Fruit fly (Drosophila melanogaster) whole organism, embryonic: ENCODE data around the gene CG7530.

Source experiments
- CG10462 ChIP-seq: fragments of 200-800 bp; sonication (Bioruptor generic); optimal IDR thresholded peaks from 2 replicates; lab custom pipeline; 2016; ENCODE audit warnings: missing biosample characterization, missing genetic modification characterization
- CG11085 ChIP-seq: fragments of 200-800 bp; sonication (Bioruptor generic); IDR thresholded peaks from 2 replicates; pipeline ENCODE4 v1.3.6; 2022; ENCODE audit warnings: missing biosample characterization, missing genetic modification characterization
- CG11456 ChIP-seq: fragments of 200-800 bp; sonication (Bioruptor generic); IDR thresholded peaks from 3 replicates; pipeline ENCODE4 v1.3.6; 2022; ENCODE audit warnings: missing biosample characterization, missing genetic modification characterization
- CG12155 ChIP-seq: fragments of 200-800 bp; sonication (Bioruptor generic); optimal IDR thresholded peaks from 3 replicates; lab custom pipeline; 2016; ENCODE audit warnings: missing biosample characterization, missing genetic modification characterization
- CG1233 ChIP-seq: fragments of 200-800 bp; sonication (Bioruptor generic); optimal IDR thresholded peaks from 4 replicates; lab custom pipeline; 2018; ENCODE audit warnings: missing biosample characterization, mild to moderate bottlenecking, missing genetic modification characterization
- CG13287 ChIP-seq: fragments of 200-800 bp; sonication (Bioruptor generic); IDR thresholded peaks from 2 replicates; pipeline ENCODE4 v1.3.6; 2022; ENCODE audit warnings: missing biosample characterization, missing genetic modification characterization; ENCODE audit not compliant: partially characterized antibody
- CG13424 ChIP-seq: fragments of 200-800 bp; sonication (Bioruptor generic); optimal IDR thresholded peaks from 2 replicates; lab custom pipeline; 2019; ENCODE audit warnings: missing biosample characterization, mild to moderate bottlenecking, missing genetic modification characterization, moderate library complexity
- CG14441 ChIP-seq: fragments of 200-800 bp; sonication (Bioruptor generic); IDR thresholded peaks from 2 replicates; pipeline ENCODE4 v1.3.6; 2022; ENCODE audit warnings: missing biosample characterization, missing genetic modification characterization
- CG14965 ChIP-seq: fragments of 200-800 bp; sonication (Bioruptor generic); optimal IDR thresholded peaks from 2 replicates; lab custom pipeline; 2016; ENCODE audit warnings: missing biosample characterization, missing genetic modification characterization, borderline replicate concordance
- CG1602 ChIP-seq: fragments of 200-800 bp; sonication (Bioruptor generic); optimal IDR thresholded peaks from 3 replicates; lab custom pipeline; 2016; ENCODE audit warnings: missing biosample characterization, missing genetic modification characterization
- CG1603 ChIP-seq: fragments of 200-800 bp; sonication (Bioruptor generic); optimal IDR thresholded peaks from 2 replicates; lab custom pipeline; 2019; ENCODE audit warnings: missing biosample characterization, mild to moderate bottlenecking, missing genetic modification characterization, moderate library complexity
- CG16779 ChIP-seq: fragments of 200-800 bp; sonication (Bioruptor generic); IDR thresholded peaks from 2 replicates; pipeline ENCODE4 v1.3.6; 2022; ENCODE audit warnings: missing biosample characterization, missing genetic modification characterization
- CG16863 ChIP-seq: fragments of 200-800 bp; sonication (Bioruptor generic); optimal IDR thresholded peaks from 3 replicates; lab custom pipeline; 2016; ENCODE audit warnings: missing biosample characterization, missing genetic modification characterization
- CG2116 ChIP-seq: fragments of 200-800 bp; sonication (Bioruptor generic); optimal IDR thresholded peaks from 3 replicates; lab custom pipeline; 2018; ENCODE audit warnings: missing biosample characterization, mild to moderate bottlenecking, missing genetic modification characterization
- CG2875 ChIP-seq: fragments of 200-800 bp; sonication (Bioruptor generic); optimal IDR thresholded peaks from 2 replicates; lab custom pipeline; 2017; ENCODE audit warnings: missing biosample characterization, mild to moderate bottlenecking, missing genetic modification characterization, missing genetic modification reagents
- CG34224 ChIP-seq: fragments of 200-800 bp; sonication (Bioruptor generic); IDR thresholded peaks from 3 replicates; pipeline ENCODE4 v1.3.6; 2022; ENCODE audit warnings: missing biosample characterization, missing genetic modification characterization; ENCODE audit not compliant: partially characterized antibody
- CG34376 ChIP-seq: fragments of 200-800 bp; sonication (Bioruptor generic); optimal IDR thresholded peaks from 2 replicates; lab custom pipeline; 2018; ENCODE audit warnings: missing biosample characterization, mild to moderate bottlenecking, missing genetic modification characterization
- CG3995 ChIP-seq: fragments of 200-800 bp; sonication (Bioruptor generic); optimal IDR thresholded peaks from 3 replicates; lab custom pipeline; 2016; ENCODE audit warnings: missing biosample characterization, missing genetic modification characterization
- CG4360 ChIP-seq: fragments of 200-800 bp; sonication (Bioruptor generic); IDR thresholded peaks from 2 replicates; pipeline ENCODE4 v1.3.6; 2022; ENCODE audit warnings: missing biosample characterization, missing genetic modification characterization
- CG4730 ChIP-seq: fragments of 200-800 bp; sonication (Bioruptor generic); IDR thresholded peaks from 2 replicates; pipeline ENCODE4 v1.3.6; 2022; ENCODE audit warnings: missing biosample characterization, missing genetic modification characterization
- CG4854 ChIP-seq: fragments of 200-800 bp; sonication (Bioruptor generic); optimal IDR thresholded peaks from 2 replicates; lab custom pipeline; 2016; ENCODE audit warnings: missing biosample characterization, missing genetic modification characterization, inconsistent platforms
- CG6765 ChIP-seq: fragments of 200-800 bp; sonication (Bioruptor generic); optimal IDR thresholded peaks from 3 replicates; lab custom pipeline; 2017; ENCODE audit warnings: missing biosample characterization, mild to moderate bottlenecking, missing genetic modification characterization
- CG6813 ChIP-seq: fragments of 200-800 bp; sonication (Bioruptor generic); optimal IDR thresholded peaks from 2 replicates; lab custom pipeline; 2017; ENCODE audit warnings: missing biosample characterization, missing genetic modification characterization, mild to moderate bottlenecking, moderate library complexity, missing genetic modification reagents
- CG6854 ChIP-seq: fragments of 200-800 bp; sonication (Bioruptor generic); optimal IDR thresholded peaks from 3 replicates; lab custom pipeline; 2017; ENCODE audit warnings: missing biosample characterization, mild to moderate bottlenecking, missing genetic modification characterization
- CG7271 ChIP-seq: fragments of 200-800 bp; sonication (Bioruptor generic); optimal IDR thresholded peaks from 2 replicates; lab custom pipeline; 2018; ENCODE audit warnings: missing biosample characterization, mild to moderate bottlenecking, missing genetic modification characterization, moderate library complexity
- Dref ChIP-seq: fragments of 200-800 bp; sonication (Bioruptor generic); IDR thresholded peaks from 2 replicates; pipeline ENCODE4 v1.3.6; 2022; ENCODE audit warnings: missing biosample characterization, missing genetic modification characterization
- Hey ChIP-seq: fragments of 200-800 bp; sonication (Bioruptor generic); optimal IDR thresholded peaks from 3 replicates; lab custom pipeline; 2018; ENCODE audit warnings: missing biosample characterization, mild to moderate bottlenecking, missing genetic modification characterization
- NC2α ChIP-seq: fragments of 200-800 bp; sonication (Bioruptor generic); optimal IDR thresholded peaks from 2 replicates; lab custom pipeline; 2016; ENCODE audit warnings: missing biosample characterization, missing genetic modification characterization
- Oli ChIP-seq: fragments of 200-800 bp; sonication (Bioruptor generic); optimal IDR thresholded peaks from 2 replicates; lab custom pipeline; 2018; ENCODE audit warnings: missing biosample characterization, mild to moderate bottlenecking, missing genetic modification characterization, moderate library complexity
- Rx ChIP-seq: fragments of 200-800 bp; sonication (Bioruptor generic); IDR thresholded peaks from 2 replicates; pipeline ENCODE4 v1.3.6; 2022; ENCODE audit warnings: missing biosample characterization, missing genetic modification characterization
- Xrp1 ChIP-seq: fragments of 200-800 bp; sonication (Bioruptor generic); IDR thresholded peaks from 2 replicates; pipeline ENCODE4 v1.3.6; 2022; ENCODE audit warnings: missing biosample characterization, missing genetic modification characterization
- br ChIP-seq: fragments of >200 bp; optimal IDR thresholded peaks from 2 replicates; lab custom pipeline; 2017
- cato ChIP-seq: fragments of 200-800 bp; sonication (Bioruptor generic); optimal IDR thresholded peaks from 2 replicates; lab custom pipeline; 2016; ENCODE audit warnings: missing biosample characterization, missing genetic modification characterization, borderline replicate concordance
- ci ChIP-seq: fragments of 200-800 bp; sonication (Bioruptor generic); IDR thresholded peaks from 3 replicates; pipeline ENCODE4 v1.3.6; 2022; ENCODE audit warnings: missing biosample characterization, missing genetic modification characterization
- corto ChIP-seq: fragments of 200-800 bp; sonication (Bioruptor generic); optimal IDR thresholded peaks from 2 replicates; lab custom pipeline; 2016; ENCODE audit warnings: missing biosample characterization, mild to moderate bottlenecking, missing genetic modification characterization, moderate library complexity
- da ChIP-seq: fragments of 200-800 bp; sonication (Bioruptor generic); optimal IDR thresholded peaks from 2 replicates; lab custom pipeline; 2016; ENCODE audit warnings: missing biosample characterization, missing genetic modification characterization
- dm ChIP-seq: fragments of 200-800 bp; sonication (Bioruptor generic); optimal IDR thresholded peaks from 3 replicates; lab custom pipeline; 2016; ENCODE audit warnings: missing biosample characterization, missing genetic modification characterization
- ind ChIP-seq: fragments of 200-800 bp; sonication (Bioruptor generic); optimal IDR thresholded peaks from 3 replicates; lab custom pipeline; 2016; ENCODE audit warnings: missing biosample characterization, missing genetic modification characterization
- jigr1 ChIP-seq: fragments of 200-800 bp; sonication (Bioruptor generic); IDR thresholded peaks from 3 replicates; pipeline ENCODE4 v1.3.6; 2022; ENCODE audit warnings: missing biosample characterization, missing genetic modification characterization
- jing ChIP-seq: fragments of 200-800 bp; sonication (Bioruptor generic); optimal IDR thresholded peaks from 2 replicates; lab custom pipeline; 2018; ENCODE audit warnings: missing biosample characterization, mild to moderate bottlenecking, missing genetic modification characterization
- kah ChIP-seq: fragments of 200-800 bp; sonication (Bioruptor generic); optimal IDR thresholded peaks from 2 replicates; lab custom pipeline; 2018; ENCODE audit warnings: missing biosample characterization, mild to moderate bottlenecking, missing genetic modification characterization
- kay ChIP-seq: fragments of 200-800 bp; sonication (Bioruptor generic); optimal IDR thresholded peaks from 2 replicates; lab custom pipeline; 2016; ENCODE audit warnings: missing biosample characterization, missing genetic modification characterization
- knrl ChIP-seq: fragments of 200-800 bp; sonication (Bioruptor generic); IDR thresholded peaks from 3 replicates; pipeline ENCODE4 v1.3.6; 2022; ENCODE audit warnings: missing biosample characterization, missing genetic modification characterization; ENCODE audit not compliant: partially characterized antibody
- pzg ChIP-seq: fragments of 200-800 bp; sonication (Bioruptor generic); optimal IDR thresholded peaks from 3 replicates; lab custom pipeline; 2018; ENCODE audit warnings: missing biosample characterization, mild to moderate bottlenecking, missing genetic modification characterization, moderate library complexity
- ranshi ChIP-seq: fragments of 200-800 bp; sonication (Bioruptor generic); IDR thresholded peaks from 2 replicates; pipeline ENCODE4 v1.3.6; 2022; ENCODE audit warnings: missing biosample characterization, missing genetic modification characterization
- salm ChIP-seq: fragments of 200-800 bp; sonication (Bioruptor generic); optimal IDR thresholded peaks from 2 replicates; lab custom pipeline; 2018; ENCODE audit warnings: missing biosample characterization, mild to moderate bottlenecking, missing genetic modification characterization
- tin ChIP-seq: fragments of 200-800 bp; sonication (Bioruptor generic); optimal IDR thresholded peaks from 3 replicates; lab custom pipeline; 2016; ENCODE audit warnings: missing biosample characterization, missing genetic modification characterization
- tna ChIP-seq: fragments of 200-800 bp; sonication (Bioruptor generic); IDR thresholded peaks from 2 replicates; pipeline ENCODE4 v1.3.6; 2022; ENCODE audit warnings: missing biosample characterization, missing genetic modification characterization; ENCODE audit not compliant: partially characterized antibody
- twi ChIP-seq: fragments of 200-800 bp; optimal IDR thresholded peaks from 2 replicates; lab custom pipeline; 2019; ENCODE audit warnings: missing biosample characterization, mild to moderate bottlenecking, missing genetic modification characterization, moderate library complexity
- vvl ChIP-seq: fragments of 200-800 bp; sonication (Bioruptor generic); IDR thresholded peaks from 2 replicates; pipeline ENCODE4 v1.3.6; 2022; ENCODE audit warnings: missing biosample characterization, missing genetic modification characterization

CG7530 gene

DNA sequence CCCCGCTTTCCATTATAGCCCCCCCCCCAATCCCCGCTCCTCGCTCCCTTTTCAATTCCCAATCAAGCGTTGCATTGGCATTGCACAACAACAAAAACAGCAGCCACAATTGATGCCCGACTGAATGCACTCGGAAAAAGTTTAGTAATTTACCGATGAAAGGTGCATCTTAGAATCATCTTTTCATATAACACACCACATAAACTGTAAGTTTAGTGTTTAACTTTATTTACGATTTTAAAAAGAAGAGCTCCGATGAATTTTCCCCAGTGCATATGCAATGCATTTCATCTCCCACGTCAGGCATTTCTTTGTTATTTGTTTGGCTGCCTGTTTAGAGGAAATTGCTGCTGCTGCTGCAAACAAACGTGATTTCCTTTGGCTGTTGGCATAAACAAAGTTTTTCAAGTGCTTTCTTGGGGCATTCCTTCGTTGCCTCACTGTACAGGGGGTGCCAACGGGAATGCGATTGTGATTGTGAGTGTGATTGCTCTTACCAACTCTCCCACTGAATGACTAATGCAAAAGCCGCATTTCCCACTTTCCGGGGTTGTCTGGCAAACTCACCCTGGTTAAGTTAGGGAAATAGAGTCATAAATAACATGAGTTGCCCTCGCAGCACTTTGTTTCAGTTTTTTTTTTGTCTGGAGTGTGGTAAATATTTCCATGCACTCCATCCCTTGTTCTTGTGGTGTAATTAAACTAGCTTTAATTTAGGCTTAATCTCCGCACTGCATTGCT is 38.9 kb downstream of the CG7530 start (continued):
- TF ChIP-seq CG4854 (GFP tag; lab: Kevin White, UChicago) (peak; percentile 36), CG12155 (GFP tag; lab: Kevin White, UChicago) (no peak), cato (peak; percentile 30), pzg (GFP tag; lab: Kevin White, UChicago) (no peak), CG16863 (GFP tag; lab: Kevin White, UChicago) (peak; percentile 66), CG11456 (GFP tag; lab: Robert Waterston, UW) (no peak), NC2α (GFP tag; lab: Kevin White, UChicago) (peak; percentile 49), CG1603 (tag; lab: Kevin White, UChicago) (peak; percentile 89), CG3995 (GFP tag; lab: Kevin White, UChicago) (no peak), kah (peak; percentile 41), twi (peak; percentile 45), CG1233 (GFP tag; lab: Kevin White, UChicago) (peak; percentile 60), CG6854 (GFP tag; lab: Kevin White, UChicago) (no peak), CG7271 (tag; lab: Kevin White, UChicago) (peak; percentile 2), CG11085 (GFP tag; lab: Robert Waterston, UW) (no peak), da (GFP tag; lab: Kevin White, UChicago) (no peak), vvl (GFP tag; lab: Robert Waterston, UW) (peak; percentile 80), CG2875 (GFP tag; lab: Kevin White, UChicago) (peak; percentile 75), CG14965 (GFP tag; lab: Kevin White, UChicago) (peak; percentile 9), ind (peak; percentile 53), Oli (tag; lab: Kevin White, UChicago) (peak; percentile 68), kay (GFP tag; lab: Kevin White, UChicago) (no peak), CG1602 (peak; percentile 54), dm (peak; percentile 7), salm (tag; lab: Kevin White, UChicago) (peak; percentile 29), jigr1 (GFP tag; lab: Robert Waterston, UW) (no peak), Rx (GFP tag; lab: Robert Waterston, UW) (peak; percentile 57; the same call in 1 of the 2 replicates), CG13287 (GFP tag; lab: Robert Waterston, UW) (no peak), knrl (GFP tag; lab: Robert Waterston, UW) (no peak; the same call in 2 of the 3 replicates), Dref (GFP tag; lab: Robert Waterston, UW) (no peak), CG4730 (GFP tag; lab: Robert Waterston, UW) (peak; percentile 31; the same call in 1 of the 2 replicates), tin (GFP tag; lab: Kevin White, UChicago) (peak; percentile 70), CG4360 (GFP tag; lab: Robert Waterston, UW) (peak; percentile 69), Xrp1 (peak; percentile 88), CG14441 (peak; percentile 12; the same call in 1 of the 2 replicates), CG6765 (no peak), CG2116 (GFP tag; lab: Kevin White, UChicago) (peak; percentile 11), br (lab: Kevin White, UChicago) (no peak), CG13424 (tag; lab: Kevin White, UChicago) (peak; percentile 58), jing (GFP tag; lab: Kevin White, UChicago) (peak; percentile 48), CG10462 (GFP tag; lab: Kevin White, UChicago) (peak; percentile 33), CG16779 (GFP tag; lab: Robert Waterston, UW) (no peak), tna (no peak), Hey (tag; lab: Kevin White, UChicago) (no peak), ci (GFP tag; lab: Robert Waterston, UW) (peak; percentile 92), corto (GFP tag; lab: Kevin White, UChicago) (peak; percentile 7), CG34224 (GFP tag; lab: Robert Waterston, UW) (no peak), ranshi (GFP tag; lab: Robert Waterston, UW) (peak; percentile 69; the same call in 1 of the 2 replicates), CG34376 (GFP tag; lab: Kevin White, UChicago) (no peak), CG6813 (GFP tag; lab: Kevin White, UChicago) (peak; percentile 41)
